Worm (Caenorhabditis elegans): ENCODE data around the gene kbp-2.

Gene kbp-2

ce11 chrIII:4934896-4935628 lies 31.4 kb upstream of the kbp-2 start, which contains the start of gene mrps-18C:
Gene mrps-18C (plus strand): TSS chrIII:4935578.
- no peak for TF ChIP-seq ztf-4 (tag; optimal IDR thresholded peaks at IDR 0.05)
- no peak for TF ChIP-seq aly-2 (tag; optimal IDR thresholded peaks at IDR 0.05)
- no peak for TF ChIP-seq fkh-10 (GFP tag; optimal IDR thresholded peaks at IDR 0.05)
- no peak for TF ChIP-seq nhr-28 (tag; optimal IDR thresholded peaks at IDR 0.05)
- peak; percentile 55 for TF ChIP-seq lin-15B (tag; optimal IDR thresholded peaks at IDR 0.05)
- TF ChIP-seq mml-1 (tag; optimal IDR thresholded peaks at IDR 0.05), result no peak
- TF ChIP-seq egl-5 (tag; optimal IDR thresholded peaks at IDR 0.05), result no peak
- no peak for TF ChIP-seq nhr-77 (tag; optimal IDR thresholded peaks at IDR 0.05)
- no peak for TF ChIP-seq eor-1 (tag; optimal IDR thresholded peaks at IDR 0.05)
- no peak for TF ChIP-seq nhr-76 (tag; optimal IDR thresholded peaks at IDR 0.05)
- no peak for TF ChIP-seq nfya-1 (tag; optimal IDR thresholded peaks at IDR 0.05; ENCODE audit: insufficient read depth)
- TF ChIP-seq hmg-11 (tag; optimal IDR thresholded peaks at IDR 0.05), result peak; percentile 3
- TF ChIP-seq daf-12 (tag; optimal IDR thresholded peaks at IDR 0.05), result no peak
- TF ChIP-seq elt-2 (tag; optimal IDR thresholded peaks at IDR 0.05), result no peak
- no peak for TF ChIP-seq ZK546.5 (tag; optimal IDR thresholded peaks at IDR 0.05)
- TF ChIP-seq nhr-237 (tag; optimal IDR thresholded peaks at IDR 0.05), result no peak
- TF ChIP-seq pha-4 (tag; optimal IDR thresholded peaks at IDR 0.05), result peak; percentile 13

- TF ChIP-seq nhr-43 (tag; optimal IDR thresholded peaks at IDR 0.05; ENCODE audit: poor library complexity, severe bottlenecking) (no peak), ZK546.5 (tag; optimal IDR thresholded peaks at IDR 0.05) (no peak), lin-39 (tag; optimal IDR thresholded peaks at IDR 0.05) (no peak), lsy-12 (tag; optimal IDR thresholded peaks at IDR 0.05) (no peak), aly-2 (tag; optimal IDR thresholded peaks at IDR 0.05) (no peak), nhr-76 (tag; optimal IDR thresholded peaks at IDR 0.05) (no peak), nhr-12 (tag; optimal IDR thresholded peaks at IDR 0.05) (no peak), egl-5 (tag; optimal IDR thresholded peaks at IDR 0.05) (no peak), unc-39 (tag; optimal IDR thresholded peaks at IDR 0.05) (no peak), zag-1 (tag; optimal IDR thresholded peaks at IDR 0.05) (no peak), mml-1 (tag; optimal IDR thresholded peaks at IDR 0.05) (no peak)
Observed at ce11 chrIII:4932203-4932699, 28.6 kb upstream of the kbp-2 start, which contains the start of the genes C26E6.12 and eri-9. Gene C26E6.12 (minus strand): TSS chrIII:4932253. Gene eri-9 (plus strand): TSS chrIII:4932450.

- TF ChIP-seq nhr-77 (tag; optimal IDR thresholded peaks at IDR 0.05) (no peak), nhr-23 (tag; optimal IDR thresholded peaks at IDR 0.05) (peak; percentile 88), nfya-1 (tag; optimal IDR thresholded peaks at IDR 0.05; ENCODE audit: insufficient read depth) (peak; percentile 72), nhr-25 (tag; optimal IDR thresholded peaks at IDR 0.05) (peak; percentile 60), unc-62 (GFP tag; optimal IDR thresholded peaks at IDR 0.05) (no peak), sea-2 (GFP tag; optimal IDR thresholded peaks at IDR 0.05) (no peak), pha-4 (tag; optimal IDR thresholded peaks at IDR 0.05) (peak; percentile 61), snpc-4 (tag; optimal IDR thresholded peaks at IDR 0.05) (no peak), nhr-237 (tag; optimal IDR thresholded peaks at IDR 0.05) (no peak), nhr-11 (tag; optimal IDR thresholded peaks at IDR 0.05) (no peak), elt-2 (tag; optimal IDR thresholded peaks at IDR 0.05) (peak; percentile 30), aly-2 (tag; optimal IDR thresholded peaks at IDR 0.05) (no peak), daf-12 (tag; optimal IDR thresholded peaks at IDR 0.05) (no peak), nhr-76 (tag; optimal IDR thresholded peaks at IDR 0.05) (no peak), lin-15B (tag; optimal IDR thresholded peaks at IDR 0.05) (peak; percentile 85), mml-1 (tag; optimal IDR thresholded peaks at IDR 0.05) (no peak), ZK546.5 (tag; optimal IDR thresholded peaks at IDR 0.05) (no peak), fkh-10 (GFP tag; optimal IDR thresholded peaks at IDR 0.05) (no peak), ceh-28 (tag; optimal IDR thresholded peaks at IDR 0.05) (peak; percentile 3), ceh-16 (tag; optimal IDR thresholded peaks at IDR 0.05) (no peak), ceh-82 (tag; optimal IDR thresholded peaks at IDR 0.05) (no peak), unc-39 (tag; optimal IDR thresholded peaks at IDR 0.05) (no peak), egl-27 (tag; optimal IDR thresholded peaks at IDR 0.05) (no peak), nhr-43 (tag; optimal IDR thresholded peaks at IDR 0.05; ENCODE audit: poor library complexity, severe bottlenecking) (peak; percentile 89), fos-1 (tag; optimal IDR thresholded peaks at IDR 0.05) (no peak), nhr-28 (tag; optimal IDR thresholded peaks at IDR 0.05) (no peak), lsy-12 (tag; optimal IDR thresholded peaks at IDR 0.05) (peak; percentile 32), zag-1 (tag; optimal IDR thresholded peaks at IDR 0.05) (no peak), skn-1 (tag; optimal IDR thresholded peaks at IDR 0.05) (no peak), jun-1 (tag; optimal IDR thresholded peaks at IDR 0.05) (peak; percentile 16), elt-3 (tag; optimal IDR thresholded peaks at IDR 0.05) (no peak), R02D3.7 (tag; optimal IDR thresholded peaks at IDR 0.05) (peak; percentile 44), nhr-12 (tag; optimal IDR thresholded peaks at IDR 0.05) (no peak), hmg-11 (tag; optimal IDR thresholded peaks at IDR 0.05) (peak; percentile 55)
Observed at ce11 chrIII:4930154-4930679, 26.5 kb upstream of the kbp-2 start, which contains the start of gene set-2. Gene set-2 (minus strand): TSS chrIII:4930204.

Measured in whole organism, L3 larva.